Fruit fly (Drosophila melanogaster) whole organism, embryonic: Measurements from ENCODE around the gene CG34039.

Experiments used
- Abd-B ChIP-seq: fragments of 200-800 bp; sonication (Bioruptor generic); optimal IDR thresholded peaks from 2 replicates; lab custom pipeline; 2018; ENCODE audit warnings: missing biosample characterization, mild to moderate bottlenecking, missing genetic modification characterization, moderate library complexity
- C15 ChIP-seq: fragments of 200-800 bp; sonication (Bioruptor generic); IDR thresholded peaks from 3 replicates; pipeline ENCODE4 v1.3.6; 2022; ENCODE audit warnings: missing biosample characterization, missing genetic modification characterization
- CG11093 ChIP-seq: fragments of 200-800 bp; sonication (Bioruptor generic); IDR thresholded peaks from 3 replicates; pipeline ENCODE4 v1.3.6; 2022; ENCODE audit warnings: missing biosample characterization, missing genetic modification characterization
- CG11504 ChIP-seq: fragments of 200-800 bp; sonication (Bioruptor generic); optimal IDR thresholded peaks from 3 replicates; lab custom pipeline; 2019; ENCODE audit warnings: missing biosample characterization, mild to moderate bottlenecking, missing genetic modification characterization, moderate library complexity
- CG11696 ChIP-seq: fragments of 200-800 bp; sonication (Bioruptor generic); IDR thresholded peaks from 2 replicates; pipeline ENCODE4 v1.3.6; 2022; ENCODE audit warnings: missing biosample characterization, missing genetic modification characterization
- CG16815 ChIP-seq: fragments of 200-800 bp; sonication (Bioruptor generic); optimal IDR thresholded peaks from 3 replicates; lab custom pipeline; 2017; ENCODE audit warnings: missing biosample characterization, mild to moderate bottlenecking, missing genetic modification characterization
- CG16863 ChIP-seq: fragments of 200-800 bp; sonication (Bioruptor generic); optimal IDR thresholded peaks from 3 replicates; lab custom pipeline; 2016; ENCODE audit warnings: missing biosample characterization, missing genetic modification characterization
- CG17359 ChIP-seq: fragments of 200-800 bp; sonication (Bioruptor generic); optimal IDR thresholded peaks from 3 replicates; lab custom pipeline; 2018; ENCODE audit warnings: missing biosample characterization, mild to moderate bottlenecking, missing genetic modification characterization, moderate library complexity
- CG17612 ChIP-seq: fragments of 200-800 bp; sonication (Bioruptor generic); IDR thresholded peaks from 2 replicates; pipeline ENCODE4 v1.3.6; 2022; ENCODE audit warnings: missing biosample characterization, missing genetic modification characterization
- CG17829 ChIP-seq: fragments of 200-800 bp; optimal IDR thresholded peaks from 2 replicates; lab custom pipeline; 2019; ENCODE audit warnings: missing biosample characterization, mild to moderate bottlenecking, missing genetic modification characterization, moderate library complexity
- CG18619 ChIP-seq: fragments of 200-800 bp; sonication (Bioruptor generic); optimal IDR thresholded peaks from 3 replicates; lab custom pipeline; 2017; ENCODE audit warnings: missing biosample characterization, mild to moderate bottlenecking, missing genetic modification characterization
- CG2116 ChIP-seq: fragments of 200-800 bp; sonication (Bioruptor generic); optimal IDR thresholded peaks from 3 replicates; lab custom pipeline; 2018; ENCODE audit warnings: missing biosample characterization, mild to moderate bottlenecking, missing genetic modification characterization
- CG2120 ChIP-seq: fragments of 200-800 bp; sonication (Bioruptor generic); optimal IDR thresholded peaks from 3 replicates; lab custom pipeline; 2016; ENCODE audit warnings: missing biosample characterization, missing genetic modification characterization
- CG2199 ChIP-seq: fragments of 200-800 bp; sonication (Bioruptor generic); IDR thresholded peaks from 3 replicates; pipeline ENCODE4 v1.3.6; 2022; ENCODE audit warnings: missing biosample characterization, missing genetic modification characterization
- CG34376 ChIP-seq: fragments of 200-800 bp; sonication (Bioruptor generic); optimal IDR thresholded peaks from 2 replicates; lab custom pipeline; 2018; ENCODE audit warnings: missing biosample characterization, mild to moderate bottlenecking, missing genetic modification characterization
- CG6813 ChIP-seq: fragments of 200-800 bp; sonication (Bioruptor generic); optimal IDR thresholded peaks from 2 replicates; lab custom pipeline; 2017; ENCODE audit warnings: missing biosample characterization, missing genetic modification characterization, mild to moderate bottlenecking, moderate library complexity, missing genetic modification reagents
- CG7987 ChIP-seq: fragments of 200-800 bp; sonication (Bioruptor generic); optimal IDR thresholded peaks from 2 replicates; lab custom pipeline; 2018; ENCODE audit warnings: missing biosample characterization, mild to moderate bottlenecking, missing genetic modification characterization, moderate library complexity
- CG9817 ChIP-seq: fragments of 200-800 bp; sonication (Bioruptor generic); optimal IDR thresholded peaks from 2 replicates; lab custom pipeline; 2018; ENCODE audit warnings: missing biosample characterization, mild to moderate bottlenecking, missing genetic modification characterization, moderate library complexity
- CoRest ChIP-seq: fragments of 200-800 bp; sonication (Bioruptor generic); optimal IDR thresholded peaks from 3 replicates; lab custom pipeline; 2018; ENCODE audit warnings: missing biosample characterization, mild to moderate bottlenecking, missing genetic modification characterization, moderate library complexity
- D ChIP-seq, 2 experiments: fragments of 200-800 bp in 1 of 2; fragments of >200 bp in 1 of 2; sonication (Bioruptor generic) in 1 of 2; optimal IDR thresholded peaks; 2 replicates in 1 of 2; 3 replicates in 1 of 2; lab custom pipeline; 2017; ENCODE audit warnings: mild to moderate bottlenecking in 1 of 2, missing biosample characterization in 1 of 2, missing genetic modification characterization in 1 of 2, missing genetic modification reagents in 1 of 2
- Ets65A ChIP-seq: fragments of 200-800 bp; sonication (Bioruptor generic); peaks from one replicate; lab custom pipeline; 2016; ENCODE audit warnings: missing biosample characterization, missing genetic modification characterization
- Fer2 ChIP-seq: fragments of 200-800 bp; sonication (Bioruptor generic); optimal IDR thresholded peaks from 2 replicates; lab custom pipeline; 2018; ENCODE audit warnings: missing biosample characterization, mild to moderate bottlenecking, missing genetic modification characterization, moderate library complexity
- Hmx ChIP-seq: fragments of 200-800 bp; sonication (Bioruptor generic); optimal IDR thresholded peaks from 2 replicates; lab custom pipeline; 2016; ENCODE audit warnings: missing biosample characterization, missing genetic modification characterization
- Tbp ChIP-seq: fragments of >200 bp; optimal IDR thresholded peaks from 2 replicates; lab custom pipeline; 2018; ENCODE audit warnings: missing biosample characterization, missing genetic modification characterization
- al ChIP-seq: fragments of 200-800 bp; sonication (Bioruptor generic); IDR thresholded peaks from 2 replicates; pipeline ENCODE4 v1.3.6; 2022; ENCODE audit warnings: missing biosample characterization, missing genetic modification characterization
- aop ChIP-seq: fragments of 200-800 bp; sonication (Bioruptor generic); IDR thresholded peaks from 2 replicates; pipeline ENCODE4 v1.3.6; 2022; ENCODE audit warnings: missing biosample characterization, missing genetic modification characterization
- cato ChIP-seq: fragments of 200-800 bp; sonication (Bioruptor generic); optimal IDR thresholded peaks from 2 replicates; lab custom pipeline; 2016; ENCODE audit warnings: missing biosample characterization, missing genetic modification characterization, borderline replicate concordance
- cwo ChIP-seq: fragments of 200-800 bp; sonication (Bioruptor generic); optimal IDR thresholded peaks from 3 replicates; lab custom pipeline; 2017; ENCODE audit warnings: missing biosample characterization, missing genetic modification characterization, mild to moderate bottlenecking, moderate library complexity, missing genetic modification reagents
- dmrt11E ChIP-seq: fragments of 200-800 bp; sonication (Bioruptor generic); optimal IDR thresholded peaks from 3 replicates; lab custom pipeline; 2018; ENCODE audit warnings: missing biosample characterization, mild to moderate bottlenecking, missing genetic modification characterization, moderate library complexity
- dysf ChIP-seq: fragments of 200-800 bp; sonication (Bioruptor generic); IDR thresholded peaks from 3 replicates; pipeline ENCODE4 v1.3.6; 2022; ENCODE audit warnings: missing biosample characterization, missing genetic modification characterization
- eve ChIP-seq, 2 experiments: fragments of >200 bp; optimal IDR thresholded peaks; 2 replicates each; lab custom pipeline; 2017; ENCODE audit warnings: missing biosample characterization in 2 of 2, missing genetic modification characterization in 2 of 2
- gcm ChIP-seq: fragments of 200-800 bp; sonication (Bioruptor generic); optimal IDR thresholded peaks from 2 replicates; lab custom pipeline; 2019; ENCODE audit warnings: missing biosample characterization, mild to moderate bottlenecking, missing genetic modification characterization, moderate library complexity
- grau ChIP-seq: fragments of 200-800 bp; optimal IDR thresholded peaks from 3 replicates; lab custom pipeline; 2019; ENCODE audit warnings: missing biosample characterization, mild to moderate bottlenecking, missing genetic modification characterization, moderate library complexity
- gsb-n ChIP-seq: fragments of 200-800 bp; sonication (Bioruptor generic); optimal IDR thresholded peaks from 3 replicates; lab custom pipeline; 2018; ENCODE audit warnings: missing biosample characterization, mild to moderate bottlenecking, missing genetic modification characterization
- ind ChIP-seq: fragments of 200-800 bp; sonication (Bioruptor generic); optimal IDR thresholded peaks from 3 replicates; lab custom pipeline; 2016; ENCODE audit warnings: missing biosample characterization, missing genetic modification characterization
- lmd ChIP-seq: fragments of 200-800 bp; sonication (Bioruptor generic); IDR thresholded peaks from 2 replicates; pipeline ENCODE4 v1.3.6; 2022; ENCODE audit warnings: missing biosample characterization, missing genetic modification characterization
- lov ChIP-seq, 2 experiments: fragments of 200-800 bp in 1 of 2; fragments of >200 bp in 1 of 2; sonication (Bioruptor generic) in 1 of 2; IDR thresholded peaks in 1 of 2; optimal IDR thresholded peaks in 1 of 2; 2 replicates in 1 of 2; 3 replicates in 1 of 2; pipeline versions ENCODE4 v1.3.6 to Lab custom; 2017 to 2022; ENCODE audit warnings: missing biosample characterization in 1 of 2, missing genetic modification characterization in 1 of 2
- sc ChIP-seq, 3 experiments: fragments of >200 bp in 2 of 3; fragments of 200-800 bp in 1 of 3; sonication (Bioruptor generic) in 1 of 3; optimal IDR thresholded peaks; 2 replicates in 2 of 3; 3 replicates in 1 of 3; lab custom pipeline; 2017; ENCODE audit warnings: mild to moderate bottlenecking in 1 of 3, missing biosample characterization in 1 of 3, missing genetic modification characterization in 1 of 3, missing genetic modification reagents in 1 of 3
- sens ChIP-seq: fragments of 200-800 bp; sonication (Bioruptor generic); peaks from one replicate; lab custom pipeline; 2016; ENCODE audit warnings: missing biosample characterization, missing genetic modification characterization
- shn ChIP-seq: fragments of 200-800 bp; sonication (Bioruptor generic); optimal IDR thresholded peaks from 3 replicates; lab custom pipeline; 2016; ENCODE audit warnings: missing biosample characterization, missing genetic modification characterization
- slbo ChIP-seq: fragments of 200-800 bp; sonication (Bioruptor generic); IDR thresholded peaks from 2 replicates; pipeline ENCODE4 v1.3.6; 2022; ENCODE audit warnings: missing biosample characterization, missing genetic modification characterization
- so ChIP-seq: fragments of 200-800 bp; sonication (Bioruptor generic); IDR thresholded peaks from 3 replicates; pipeline ENCODE4 v1.3.6; 2022; ENCODE audit warnings: missing biosample characterization, missing genetic modification characterization
- trem ChIP-seq: fragments of 200-800 bp; optimal IDR thresholded peaks from 3 replicates; lab custom pipeline; 2019; ENCODE audit warnings: missing biosample characterization, mild to moderate bottlenecking, missing genetic modification characterization, moderate library complexity
- unpg ChIP-seq: fragments of 200-800 bp; sonication (Bioruptor generic); optimal IDR thresholded peaks from 3 replicates; lab custom pipeline; 2018; ENCODE audit warnings: missing biosample characterization, mild to moderate bottlenecking, missing genetic modification characterization, moderate library complexity
- zen ChIP-seq: fragments of 200-800 bp; sonication (Bioruptor generic); optimal IDR thresholded peaks from 3 replicates; lab custom pipeline; 2018; ENCODE audit warnings: missing biosample characterization, mild to moderate bottlenecking, missing genetic modification characterization, moderate library complexity
- zf30C ChIP-seq: fragments of 200-800 bp; sonication (Bioruptor generic); optimal IDR thresholded peaks from 3 replicates; lab custom pipeline; 2018; ENCODE audit warnings: missing biosample characterization, mild to moderate bottlenecking, missing genetic modification characterization

The CG34039 gene

DNA sequence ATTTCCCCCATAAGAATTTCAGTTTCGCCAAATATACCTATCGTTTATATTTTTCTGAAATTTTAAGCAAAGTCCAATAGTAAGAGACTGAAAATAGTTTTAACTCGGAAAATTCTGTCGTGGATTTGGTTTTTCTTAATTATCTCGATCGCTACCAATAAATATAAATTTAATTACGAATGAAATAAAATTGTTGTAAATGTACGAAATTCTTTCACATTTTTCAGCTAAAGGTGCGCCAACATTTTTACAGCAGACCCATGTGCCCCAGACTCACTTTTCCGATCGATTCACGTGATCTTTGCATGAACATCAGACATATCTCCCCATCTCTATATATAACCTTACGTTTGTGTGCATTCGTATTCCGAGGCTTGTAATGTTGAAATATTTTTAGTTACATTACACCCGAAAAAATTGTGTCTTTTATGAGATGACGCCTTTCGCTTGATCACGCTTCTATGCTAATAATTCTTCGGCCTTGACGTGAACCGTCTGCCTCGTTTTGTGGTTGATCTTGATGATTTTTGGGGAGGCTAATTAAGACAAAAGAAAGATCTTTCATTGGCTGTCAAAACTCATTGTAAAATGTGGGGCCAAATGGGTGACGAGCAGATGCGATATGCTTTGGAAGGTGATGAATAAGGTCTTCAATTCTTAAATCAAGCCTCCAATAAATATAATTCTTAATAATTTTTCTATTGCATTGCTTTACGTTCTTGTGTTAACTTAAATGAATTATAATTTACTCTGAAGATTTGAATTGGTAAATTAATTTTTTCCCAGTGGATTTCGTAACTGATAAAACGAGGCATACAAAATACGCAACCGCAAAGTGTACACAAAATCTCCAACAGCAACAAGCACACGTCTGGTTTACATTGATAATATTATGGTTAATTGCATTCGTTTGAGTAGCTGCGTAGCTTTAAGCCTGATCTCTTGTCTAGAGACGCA, 14.5 kb upstream of the CG34039 start (continued):
- TF ChIP-seq CG11504 (peak; percentile 82), dmrt11E (tag; lab: Kevin White, UChicago) (peak; percentile 35), aop (GFP tag; lab: Robert Waterston, UW) (no peak), CG18619 (peak; percentile 58), CG17612 (GFP tag; lab: Robert Waterston, UW) (no peak), eve (GFP tag; optimal IDR thresholded peaks at IDR 0.05; lab: Kevin White, UChicago) (peak in 1 of 2 experiments; percentile 69), slbo (GFP tag; lab: Robert Waterston, UW) (peak; percentile 44; the same call in 1 of the 2 replicates), sc (optimal IDR thresholded peaks at IDR 0.05; lab: Kevin White, UChicago) (no peak), sc (GFP tag; optimal IDR thresholded peaks at IDR 0.05; lab: Kevin White, UChicago) (peak; percentile 39), unpg (GFP tag; lab: Kevin White, UChicago) (peak; percentile 41), C15 (GFP tag; lab: Robert Waterston, UW) (no peak), so (GFP tag; lab: Robert Waterston, UW) (0 out of 3 replicates have a peak, but pooled peaks have one; percentile 34), Fer2 (tag; lab: Kevin White, UChicago) (no peak), CG16815 (GFP tag; lab: Kevin White, UChicago) (no peak), CG7987 (GFP tag; lab: Kevin White, UChicago) (peak; percentile 97), grau (tag; lab: Kevin White, UChicago) (peak; percentile 65), Abd-B (GFP tag; lab: Kevin White, UChicago) (peak; percentile 49), Ets65A (GFP tag; lab: Kevin White, UChicago) (peak; percentile 91), dysf (GFP tag; lab: Robert Waterston, UW) (peak; percentile 66; the same call in 1 of the 3 replicates), lmd (GFP tag; lab: Robert Waterston, UW) (peak; percentile 57), al (GFP tag; lab: Robert Waterston, UW) (no peak), CG11696 (GFP tag; lab: Robert Waterston, UW) (0 out of 2 replicates have a peak, but pooled peaks have one; percentile 28), CG17359 (peak; percentile 27), CG17829 (peak; percentile 63), gsb-n (tag; lab: Kevin White, UChicago) (peak; percentile 9), cwo (peak; percentile 56), CG2120 (GFP tag; lab: Kevin White, UChicago) (peak; percentile 14), cato (peak; percentile 53), zen (peak; percentile 2), gcm (GFP tag; lab: Kevin White, UChicago) (peak; percentile 19), trem (peak; percentile 27), sens (peak; percentile 85), CoRest (tag; lab: Kevin White, UChicago) (peak; percentile 66), D (optimal IDR thresholded peaks at IDR 0.05; lab: Kevin White, UChicago) (no peak), D (GFP tag; optimal IDR thresholded peaks at IDR 0.05; lab: Kevin White, UChicago) (peak; percentile 65), CG6813 (peak; percentile 34), shn (GFP tag; lab: Kevin White, UChicago) (peak; percentile 16), Hmx (GFP tag; lab: Kevin White, UChicago) (no peak), CG2199 (peak; percentile 64; the same call in 1 of the 3 replicates), CG9817 (tag; lab: Kevin White, UChicago) (peak; percentile 34), CG34376 (GFP tag; lab: Kevin White, UChicago) (peak; percentile 22), CG16863 (GFP tag; lab: Kevin White, UChicago) (no peak), lov (optimal IDR thresholded peaks at IDR 0.05; lab: Kevin White, UChicago) (no peak), lov (GFP tag; IDR thresholded peaks at IDR 0.05; lab: Robert Waterston, UW) (no peak), CG2116 (GFP tag; lab: Kevin White, UChicago) (peak; percentile 29), CG11093 (0 out of 3 replicates have a peak, but pooled peaks have one; percentile 34), ind (GFP tag; lab: Kevin White, UChicago) (peak; percentile 30), zf30C (GFP tag; lab: Kevin White, UChicago) (peak; percentile 63), Tbp (GFP tag; lab: Kevin White, UChicago) (no peak)
